Worm (Caenorhabditis elegans) whole organism, L4/young adult: ENCODE results near the gene math-26.

Source experiments
- W03F9.2 ChIP-seq: fragments of 150-350 bp; optimal IDR thresholded peaks from 2 replicates; lab custom pipeline; 2014; ENCODE audit warnings: missing biosample characterization, missing genetic modification characterization
- dao-5 ChIP-seq: sonication (generic microtip); optimal IDR thresholded peaks from 2 replicates; lab custom pipeline; 2016; ENCODE audit warnings: missing genotype, missing genetic modification characterization, moderate library complexity, missing compliant biosample characterization
- him-1 ChIP-seq: sonication (generic microtip); optimal IDR thresholded peaks from 2 replicates; lab custom pipeline; 2016; ENCODE audit warnings: missing genotype, missing genetic modification reagents, missing genetic modification characterization, missing compliant biosample characterization

ce11 chrII:1808217-1808616 lies 36.8 kb downstream of the math-26 start, which contains the start of gene C08F1.8:
- TF ChIP-seq him-1 (tag; lab: Kevin White, UChicago), result no peak
- no peak for TF ChIP-seq dao-5 (tag; lab: Kevin White, UChicago)
- no peak for TF ChIP-seq W03F9.2
